Worm (Caenorhabditis elegans) whole organism, L4 larva: ENCODE results near the gene pals-18.

ENCODE experiments used
- dve-1 ChIP-seq: sonication (generic microtip); optimal IDR thresholded peaks from 2 replicates; lab custom pipeline; 2017; ENCODE audit warnings: antibody characterized with exemption, mild to moderate bottlenecking, missing genetic modification characterization, missing compliant biosample characterization; ENCODE audit not compliant: insufficient read depth
- egl-27 ChIP-seq: sonication (generic microtip); optimal IDR thresholded peaks from 3 replicates; lab custom pipeline; 2017; ENCODE audit warnings: missing biosample characterization, missing genetic modification reagents, missing genetic modification characterization
- php-3 ChIP-seq: fragments of 200-800 bp; sonication (Bioruptor generic); IDR thresholded peaks from 2 replicates; pipeline ENCODE4 v1.3.6; 2022; ENCODE audit warnings: missing genetic modification reagents, missing genetic modification characterization, missing compliant biosample characterization

- no peak for TF ChIP-seq dve-1 (tag; lab: Kevin White, UChicago)
- TF ChIP-seq php-3 (GFP tag; lab: Robert Waterston, UW), result no peak
- no peak for TF ChIP-seq egl-27 (tag; lab: Kevin White, UChicago)
Measured at ce11 chrIII:1384694-1385093, 18.5 kb upstream of the pals-18 start.
